Worm (Caenorhabditis elegans) whole organism, L2 larva: ENCODE measurements around the gene spig-4.
A peak's percentile ranks its signal among the peaks of the same experiment; 100 is the strongest.
"Not testable (repeated sequence)": the region's sequence is repeated elsewhere in the genome, so short reads cannot be mapped to it uniquely, and the experiment has no call there.

ENCODE experiments used
- C34F6.9 ChIP-seq: fragments of 150-350 bp; optimal IDR thresholded peaks from 2 replicates; lab custom pipeline; 2014; ENCODE audit warnings: missing biosample characterization, missing genetic modification characterization
- F13H6.1 ChIP-seq: sonication (generic microtip); optimal IDR thresholded peaks from 2 replicates; lab custom pipeline; 2016; ENCODE audit warnings: missing genetic modification characterization, missing compliant biosample characterization
- R02D3.7 ChIP-seq: fragments of 150-350 bp; optimal IDR thresholded peaks from 2 replicates; lab custom pipeline; 2014; ENCODE audit warnings: missing biosample characterization, missing genetic modification characterization
- Y55F3AM.14 ChIP-seq: fragments of 200-800 bp; sonication (Bioruptor generic); optimal IDR thresholded peaks from 2 replicates; lab custom pipeline; 2018; ENCODE audit warnings: mild to moderate bottlenecking, missing genetic modification characterization, missing compliant biosample characterization
- ZK546.5 ChIP-seq: sonication (generic microtip); optimal IDR thresholded peaks from 2 replicates; lab custom pipeline; 2017; ENCODE audit warnings: missing biosample characterization, missing genetic modification characterization
- alr-1 ChIP-seq: fragments of 150-350 bp; optimal IDR thresholded peaks from 2 replicates; lab custom pipeline; 2014; ENCODE audit warnings: missing biosample characterization, missing genetic modification characterization
- aly-2 ChIP-seq: fragments of 150-350 bp; optimal IDR thresholded peaks from 2 replicates; lab custom pipeline; 2014; ENCODE audit warnings: missing biosample characterization, missing genetic modification characterization
- ama-1 ChIP-seq: fragments of 150-350 bp; optimal IDR thresholded peaks from 2 replicates; lab custom pipeline; 2018; ENCODE audit warnings: inconsistent platforms
- blmp-1 ChIP-seq: sonication (generic microtip); optimal IDR thresholded peaks from 2 replicates; lab custom pipeline; 2017; ENCODE audit warnings: missing genetic modification characterization, mild to moderate bottlenecking, missing compliant biosample characterization, antibody characterized with exemption, moderate library complexity; ENCODE audit not compliant: insufficient read depth
- ceh-16 ChIP-seq: fragments of 150-350 bp; optimal IDR thresholded peaks from 2 replicates; lab custom pipeline; 2014; ENCODE audit warnings: missing biosample characterization, missing genetic modification characterization
- ceh-82 ChIP-seq: fragments of 150-350 bp; optimal IDR thresholded peaks from 2 replicates; lab custom pipeline; 2014; ENCODE audit warnings: missing biosample characterization, missing genetic modification characterization
- crh-2 ChIP-seq: sonication (generic microtip); optimal IDR thresholded peaks from 2 replicates; lab custom pipeline; 2017; ENCODE audit warnings: missing biosample characterization, missing genetic modification characterization
- dmd-4 ChIP-seq: sonication (generic microtip); optimal IDR thresholded peaks from 2 replicates; lab custom pipeline; 2017; ENCODE audit warnings: missing biosample characterization, missing genetic modification characterization
- egl-27 ChIP-seq: sonication (generic microtip); optimal IDR thresholded peaks from 3 replicates; lab custom pipeline; 2017; ENCODE audit warnings: missing biosample characterization, missing genetic modification reagents, missing genetic modification characterization
- elt-3 ChIP-seq: sonication (generic microtip); optimal IDR thresholded peaks from 2 replicates; lab custom pipeline; 2017; ENCODE audit warnings: missing biosample characterization, missing genetic modification characterization
- fos-1 ChIP-seq: fragments of 150-350 bp; optimal IDR thresholded peaks from 2 replicates; lab custom pipeline; 2014; ENCODE audit warnings: missing biosample characterization, missing genetic modification characterization
- gmeb-1 ChIP-seq: fragments of 150-350 bp; optimal IDR thresholded peaks from 2 replicates; lab custom pipeline; 2014; ENCODE audit warnings: missing biosample characterization, missing genetic modification characterization
- lin-11 ChIP-seq: fragments of 150-350 bp; sonication (generic microtip); optimal IDR thresholded peaks from 2 replicates; lab custom pipeline; 2014; ENCODE audit warnings: missing biosample characterization, missing genetic modification characterization, inconsistent platforms, mixed read lengths
- lin-13 ChIP-seq: fragments of 150-350 bp; optimal IDR thresholded peaks from 2 replicates; lab custom pipeline; 2014; ENCODE audit warnings: missing biosample characterization, missing genetic modification reagents, missing genetic modification characterization
- lin-39 ChIP-seq: fragments of 150-350 bp; optimal IDR thresholded peaks from 2 replicates; lab custom pipeline; 2014; ENCODE audit warnings: missing biosample characterization, missing genetic modification reagents, missing genetic modification characterization
- lsy-2 ChIP-seq, 2 experiments: fragments of 150-350 bp in 1 of 2; sonication (generic microtip) in 1 of 2; optimal IDR thresholded peaks; 2 replicates each; lab custom pipeline; 2014 to 2017; ENCODE audit warnings: missing biosample characterization in 2 of 2, missing genetic modification characterization in 2 of 2
- mab-5 ChIP-seq: fragments of 150-350 bp; optimal IDR thresholded peaks from 2 replicates; lab custom pipeline; 2014; ENCODE audit warnings: missing biosample characterization, missing genetic modification characterization
- mdl-1 ChIP-seq, 2 experiments: fragments of 150-350 bp in 1 of 2; sonication (generic microtip) in 1 of 2; optimal IDR thresholded peaks; 2 replicates each; lab custom pipeline; 2017; ENCODE audit warnings: missing biosample characterization in 2 of 2, missing genetic modification characterization in 2 of 2
- nhr-10 ChIP-seq: sonication (generic microtip); optimal IDR thresholded peaks from 2 replicates; lab custom pipeline; 2017; ENCODE audit warnings: missing biosample characterization, missing genetic modification characterization
- nhr-11 ChIP-seq: fragments of 150-350 bp; optimal IDR thresholded peaks from 2 replicates; lab custom pipeline; 2014; ENCODE audit warnings: missing biosample characterization, missing genetic modification characterization
- nhr-12 ChIP-seq: fragments of 150-350 bp; optimal IDR thresholded peaks from 2 replicates; lab custom pipeline; 2014; ENCODE audit warnings: missing biosample characterization, missing genetic modification characterization
- nhr-129 ChIP-seq: fragments of 150-350 bp; optimal IDR thresholded peaks from 2 replicates; lab custom pipeline; 2014; ENCODE audit warnings: missing biosample characterization, missing genetic modification characterization
- nhr-21 ChIP-seq: fragments of 150-350 bp; optimal IDR thresholded peaks from 2 replicates; lab custom pipeline; 2014; ENCODE audit warnings: missing biosample characterization, missing genetic modification characterization
- nhr-23 ChIP-seq: fragments of 150-350 bp; optimal IDR thresholded peaks from 2 replicates; lab custom pipeline; 2014; ENCODE audit warnings: missing biosample characterization, missing genetic modification reagents, missing genetic modification characterization
- nhr-237 ChIP-seq: fragments of 150-350 bp; optimal IDR thresholded peaks from 2 replicates; lab custom pipeline; 2014; ENCODE audit warnings: missing biosample characterization, missing genetic modification characterization
- nhr-25 ChIP-seq: fragments of 150-350 bp; sonication (generic microtip); optimal IDR thresholded peaks from 3 replicates; lab custom pipeline; 2014; ENCODE audit warnings: missing biosample characterization, missing genetic modification characterization
- nhr-6 ChIP-seq: fragments of 150-350 bp; optimal IDR thresholded peaks from 2 replicates; lab custom pipeline; 2014; ENCODE audit warnings: missing biosample characterization, missing genetic modification characterization
- nhr-77 ChIP-seq: fragments of 150-350 bp; optimal IDR thresholded peaks from 2 replicates; lab custom pipeline; 2014; ENCODE audit warnings: missing biosample characterization, missing genetic modification characterization
- peb-1 ChIP-seq: fragments of 150-350 bp; optimal IDR thresholded peaks from 2 replicates; lab custom pipeline; 2014; ENCODE audit warnings: missing biosample characterization, missing genetic modification characterization
- sem-4 ChIP-seq: fragments of 150-350 bp; optimal IDR thresholded peaks from 2 replicates; lab custom pipeline; 2014; ENCODE audit warnings: missing biosample characterization, missing genetic modification reagents, missing genetic modification characterization
- skn-1 ChIP-seq: sonication (generic microtip); optimal IDR thresholded peaks from 2 replicates; lab custom pipeline; 2017; ENCODE audit warnings: missing biosample characterization, missing genetic modification characterization
- sma-3 ChIP-seq: sonication (generic microtip); optimal IDR thresholded peaks from 2 replicates; lab custom pipeline; 2016; ENCODE audit warnings: missing genetic modification reagents, missing genetic modification characterization, missing compliant biosample characterization
- sma-9 ChIP-seq, 2 experiments: fragments of 150-350 bp in 1 of 2; sonication (generic microtip) in 1 of 2; optimal IDR thresholded peaks; 2 replicates each; lab custom pipeline; 2014 to 2016; ENCODE audit warnings: missing genetic modification characterization in 2 of 2, mild to moderate bottlenecking in 1 of 2, missing biosample characterization in 1 of 2, missing compliant biosample characterization in 1 of 2, missing genetic modification reagents in 1 of 2, moderate library complexity in 1 of 2
- snpc-4 ChIP-seq: fragments of 150-350 bp; optimal IDR thresholded peaks from 2 replicates; lab custom pipeline; 2014; ENCODE audit warnings: missing biosample characterization, missing genetic modification characterization
- unc-55 ChIP-seq: fragments of 150-350 bp; sonication (generic microtip); optimal IDR thresholded peaks from 3 replicates; lab custom pipeline; 2014; ENCODE audit warnings: missing biosample characterization, missing genetic modification reagents, missing genetic modification characterization
- unc-62 ChIP-seq: fragments of 150-350 bp; optimal IDR thresholded peaks from 2 replicates; lab custom pipeline; 2014; ENCODE audit warnings: missing biosample characterization, missing genetic modification reagents, missing genetic modification characterization
- ztf-1 ChIP-seq: fragments of 200-800 bp; sonication (Bioruptor generic); conservative IDR thresholded peaks from 2 replicates; pipeline ENCODE4 v1.3.6; 2022; ENCODE audit warnings: missing genetic modification characterization, missing compliant biosample characterization
- ztf-11 ChIP-seq: sonication (generic microtip); optimal IDR thresholded peaks from 2 replicates; lab custom pipeline; 2017; ENCODE audit warnings: missing biosample characterization, missing genetic modification characterization
- ztf-4 ChIP-seq: fragments of 150-350 bp; optimal IDR thresholded peaks from 2 replicates; lab custom pipeline; 2014; ENCODE audit warnings: missing biosample characterization, missing genetic modification characterization

spig-4 gene

ce11 chrV:14306771-14307170, at the start of gene spig-4:
Gene spig-4, minus strand, starts transcription at chrV:14306871.
- TF ChIP-seq ZK546.5, nhr-237, snpc-4 (tag; lab: Kevin White, UChicago): not testable (repeated sequence)

ce11 chrV:14355738-14356368, 49.2 kb upstream of the spig-4 start, which contains the start of gene cyn-1:
Gene cyn-1, plus strand, starts transcription at chrV:14356076.
- TF ChIP-seq unc-55 (GFP tag; lab: Kevin White, UChicago): peak; percentile 88
- TF ChIP-seq mab-5 (tag; lab: Kevin White, UChicago): peak; percentile 60
- peak; percentile 80 for TF ChIP-seq F13H6.1 (tag; lab: Kevin White, UChicago)
- TF ChIP-seq sma-9 (GFP tag; optimal IDR thresholded peaks at IDR 0.05; lab: Kevin White, UChicago): peak; percentile 86
- TF ChIP-seq sma-9 (tag; optimal IDR thresholded peaks at IDR 0.05; lab: Kevin White, UChicago): no peak
- TF ChIP-seq mdl-1 (tag; optimal IDR thresholded peaks at IDR 0.05; lab: Kevin White, UChicago): peak in 1 of 2 experiments; percentile 26
- TF ChIP-seq fos-1: peak; percentile 48
- TF ChIP-seq sma-3 (GFP tag; lab: Kevin White, UChicago): peak; percentile 80
- TF ChIP-seq gmeb-1 (tag; lab: Kevin White, UChicago): peak; percentile 98
- peak; percentile 46 for TF ChIP-seq egl-27 (tag; lab: Kevin White, UChicago)
- TF ChIP-seq sem-4 (tag; lab: Kevin White, UChicago): peak; percentile 52
- TF ChIP-seq C34F6.9: peak; percentile 92
- TF ChIP-seq lin-11: peak; percentile 15
- TF ChIP-seq R02D3.7 (tag; lab: Kevin White, UChicago): peak; percentile 49
- TF ChIP-seq snpc-4 (tag; lab: Kevin White, UChicago): peak; percentile 82
- TF ChIP-seq crh-2 (tag; lab: Kevin White, UChicago): peak; percentile 80
- TF ChIP-seq nhr-21 (tag; lab: Kevin White, UChicago): peak; percentile 73
- no peak for TF ChIP-seq unc-62 (GFP tag; lab: Kevin White, UChicago)
- TF ChIP-seq nhr-77 (tag; lab: Kevin White, UChicago): no peak
- no peak for TF ChIP-seq nhr-6
- TF ChIP-seq nhr-25 (tag; lab: Kevin White, UChicago): peak; percentile 87
- TF ChIP-seq skn-1 (tag; lab: Kevin White, UChicago): no peak
- peak; percentile 32 for TF ChIP-seq ceh-16 (tag; lab: Kevin White, UChicago)
- TF ChIP-seq nhr-11 (tag; lab: Kevin White, UChicago): no peak
- no peak for TF ChIP-seq nhr-10
- peak; percentile 81 for TF ChIP-seq lin-13 (GFP tag; lab: Kevin White, UChicago)
- TF ChIP-seq lsy-2 (tag; optimal IDR thresholded peaks at IDR 0.05; lab: Kevin White, UChicago): peak; percentile 81 to 93
- peak; percentile 69 for TF ChIP-seq nhr-129 (tag; lab: Kevin White, UChicago)
- TF ChIP-seq ama-1 (lab: Kevin White, UChicago): peak; percentile 78
- TF ChIP-seq, all 48 proteins: peak for 22

ce11 chrV:14354258-14354877, 47.7 kb upstream of the spig-4 start, which contains the start of gene Y49A3A.3:
Gene Y49A3A.3, plus strand, starts transcription at chrV:14354410.
- TF ChIP-seq fos-1 (no peak), nhr-6 (no peak), nhr-25 (tag; lab: Kevin White, UChicago) (peak; percentile 44), unc-62 (GFP tag; lab: Kevin White, UChicago) (no peak), lin-39 (tag; lab: Kevin White, UChicago) (no peak), unc-55 (GFP tag; lab: Kevin White, UChicago) (no peak), aly-2 (tag; lab: Kevin White, UChicago) (peak; percentile 70), nhr-237 (tag; lab: Kevin White, UChicago) (no peak), ZK546.5 (tag; lab: Kevin White, UChicago) (no peak), ztf-1 (no peak), nhr-11 (tag; lab: Kevin White, UChicago) (no peak), peb-1 (tag; lab: Kevin White, UChicago) (no peak), Y55F3AM.14 (GFP tag; lab: Kevin White, UChicago) (peak; percentile 62), blmp-1 (no peak), alr-1 (tag; lab: Kevin White, UChicago) (no peak), mdl-1 (tag; optimal IDR thresholded peaks at IDR 0.05; lab: Kevin White, UChicago) (no peak), ceh-82 (tag; lab: Kevin White, UChicago) (no peak), elt-3 (no peak), snpc-4 (tag; lab: Kevin White, UChicago) (no peak), nhr-12 (tag; lab: Kevin White, UChicago) (no peak), dmd-4 (no peak), nhr-77 (tag; lab: Kevin White, UChicago) (no peak), ztf-4 (tag; lab: Kevin White, UChicago) (no peak), ztf-11 (no peak), C34F6.9 (no peak), sma-9 (GFP tag; optimal IDR thresholded peaks at IDR 0.05; lab: Kevin White, UChicago) (peak; percentile 17), sma-9 (tag; optimal IDR thresholded peaks at IDR 0.05; lab: Kevin White, UChicago) (no peak), egl-27 (tag; lab: Kevin White, UChicago) (no peak), skn-1 (tag; lab: Kevin White, UChicago) (no peak), crh-2 (tag; lab: Kevin White, UChicago) (peak; percentile 17), nhr-21 (tag; lab: Kevin White, UChicago) (no peak), nhr-23 (tag; lab: Kevin White, UChicago) (no peak), nhr-10 (no peak), gmeb-1 (tag; lab: Kevin White, UChicago) (peak; percentile 49)
